Fruit fly (Drosophila melanogaster) whole organism, adult: ENCODE measurements around the gene Ac76E.

Source experiments
- CG1620 ChIP-seq: fragments of 200-800 bp; sonication (Bioruptor generic); optimal IDR thresholded peaks from 2 replicates; lab custom pipeline; 2016; ENCODE audit warnings: missing biosample characterization, missing genetic modification characterization
- CG5204 ChIP-seq: fragments of 200-800 bp; sonication (Bioruptor generic); optimal IDR thresholded peaks from 2 replicates; lab custom pipeline; 2016; ENCODE audit warnings: missing biosample characterization, missing genetic modification characterization
- kay ChIP-seq: fragments of 200-800 bp; sonication (Bioruptor generic); peaks from one replicate; lab custom pipeline; 2016; ENCODE audit warnings: missing biosample characterization, missing genetic modification characterization, borderline replicate concordance

- TF ChIP-seq CG1620 (GFP tag; lab: Kevin White, UChicago) (no peak), kay (no peak), CG5204 (GFP tag; lab: Kevin White, UChicago) (no peak)
Observed at dm6 chr3L:19896280-19896891, 42.7 kb upstream of the Ac76E start.
